Fruit fly (Drosophila melanogaster): Measurements from ENCODE around the gene Lkb1.

dm6 chr3R:13710645-13711044, 34.3 kb downstream of the Lkb1 start:
- TF ChIP-seq EcR (GFP tag; optimal IDR thresholded peaks at IDR 0.05): no peak
- TF ChIP-seq pan (optimal IDR thresholded peaks at IDR 0.05): no peak
- no peak for TF ChIP-seq CG8478 (optimal IDR thresholded peaks at IDR 0.05)
- TF ChIP-seq psq (optimal IDR thresholded peaks at IDR 0.05): no peak

Data from whole organism.